Worm (Caenorhabditis elegans) whole organism, L4 larva: ENCODE measurements around the gene flp-2.

ENCODE experiments used
- T20F7.1 ChIP-seq: fragments of 200-800 bp; sonication (Bioruptor generic); optimal IDR thresholded peaks from 2 replicates; lab custom pipeline; 2018; ENCODE audit warnings: mild to moderate bottlenecking, missing genetic modification characterization, missing compliant biosample characterization
- Y48G9A.11 ChIP-seq: fragments of 200-800 bp; sonication (Bioruptor generic); IDR thresholded peaks from 2 replicates; pipeline ENCODE4 v1.3.6; 2022; ENCODE audit warnings: missing genetic modification reagents, missing genetic modification characterization, missing compliant biosample characterization
- Y75B8A.6 ChIP-seq: fragments of 200-800 bp; sonication (Bioruptor generic); IDR thresholded peaks from 2 replicates; pipeline ENCODE4 v1.3.6; 2022; ENCODE audit warnings: missing genetic modification reagents, missing genetic modification characterization, missing compliant biosample characterization
- ZK337.2 ChIP-seq: fragments of 200-800 bp; sonication (Bioruptor generic); IDR thresholded peaks from 2 replicates; pipeline ENCODE4 v1.3.6; 2022; ENCODE audit warnings: missing genetic modification reagents, missing genetic modification characterization, missing compliant biosample characterization
- aha-1 ChIP-seq: fragments of 150-350 bp; peaks from one replicate; lab custom pipeline; 2014; ENCODE audit warnings: missing biosample characterization, missing genetic modification characterization
- arid-1 ChIP-seq: fragments of 200-800 bp; sonication (Bioruptor generic); conservative IDR thresholded peaks from 2 replicates; pipeline ENCODE4 v1.3.6; 2022; ENCODE audit warnings: missing genetic modification reagents, missing genetic modification characterization, missing compliant biosample characterization
- ceh-20 ChIP-seq: fragments of 200-800 bp; sonication (Bioruptor generic); IDR thresholded peaks from 2 replicates; pipeline ENCODE4 v1.3.6; 2022; ENCODE audit warnings: missing genetic modification reagents, missing genetic modification characterization, missing compliant biosample characterization
- ceh-44 ChIP-seq: fragments of 200-800 bp; sonication (Bioruptor generic); IDR thresholded peaks from 2 replicates; pipeline ENCODE4 v1.3.6; 2022; ENCODE audit warnings: missing genetic modification reagents, missing genetic modification characterization, missing compliant biosample characterization
- ceh-62 ChIP-seq: sonication (generic microtip); optimal IDR thresholded peaks from 2 replicates; lab custom pipeline; 2017; ENCODE audit warnings: missing biosample characterization, missing genetic modification characterization
- ces-1 ChIP-seq: fragments of 150-350 bp; sonication (generic microtip); optimal IDR thresholded peaks from 4 replicates; lab custom pipeline; 2014; ENCODE audit warnings: missing biosample characterization, missing genetic modification reagents, missing genetic modification characterization
- cey-2 ChIP-seq: sonication (generic microtip); optimal IDR thresholded peaks from 3 replicates; lab custom pipeline; 2017; ENCODE audit warnings: missing genetic modification characterization, mild to moderate bottlenecking, missing compliant biosample characterization, antibody characterized with exemption, borderline replicate concordance; ENCODE audit not compliant: insufficient read depth
- daf-16 ChIP-seq, 3 experiments: sonication (generic microtip); optimal IDR thresholded peaks; 2 replicates each; lab custom pipeline; 2016 to 2017; ENCODE audit warnings: missing genetic modification characterization in 3 of 3, missing genetic modification reagents in 3 of 3, mild to moderate bottlenecking in 2 of 3, missing compliant biosample characterization in 2 of 3, missing biosample characterization in 1 of 3, moderate library complexity in 1 of 3
- dmd-6 ChIP-seq: fragments of 200-800 bp; sonication (Bioruptor generic); IDR thresholded peaks from 2 replicates; pipeline ENCODE4 v1.3.6; 2022; ENCODE audit warnings: missing genetic modification reagents, missing genetic modification characterization, missing compliant biosample characterization
- egl-43 ChIP-seq: fragments of 200-800 bp; sonication (Bioruptor generic); IDR thresholded peaks from 2 replicates; pipeline ENCODE4 v1.3.6; 2022; ENCODE audit warnings: missing genetic modification reagents, missing genetic modification characterization, missing compliant biosample characterization
- fos-1 ChIP-seq: fragments of 150-350 bp; optimal IDR thresholded peaks from 2 replicates; lab custom pipeline; 2014; ENCODE audit warnings: missing biosample characterization, missing genetic modification characterization
- hmg-1.1 ChIP-seq: fragments of 200-800 bp; sonication (Bioruptor generic); IDR thresholded peaks from 2 replicates; pipeline ENCODE4 v1.3.6; 2022; ENCODE audit warnings: missing genetic modification reagents, missing genetic modification characterization, missing compliant biosample characterization
- lin-13 ChIP-seq: fragments of 150-350 bp; optimal IDR thresholded peaks from 2 replicates; lab custom pipeline; 2014; ENCODE audit warnings: missing biosample characterization, missing genetic modification reagents, missing genetic modification characterization
- mdt-29 ChIP-seq: fragments of 200-800 bp; sonication (Bioruptor generic); IDR thresholded peaks from 2 replicates; pipeline ENCODE4 v1.3.6; 2022; ENCODE audit warnings: missing genetic modification reagents, missing genetic modification characterization, missing compliant biosample characterization
- mes-2 ChIP-seq: sonication (generic microtip); optimal IDR thresholded peaks from 2 replicates; lab custom pipeline; 2016; ENCODE audit warnings: missing genotype, mild to moderate bottlenecking, missing genetic modification characterization, missing compliant biosample characterization; ENCODE audit not compliant: poor library complexity, severe bottlenecking
- mxl-3 ChIP-seq: fragments of 200-800 bp; sonication (Bioruptor generic); optimal IDR thresholded peaks from 2 replicates; lab custom pipeline; 2018; ENCODE audit warnings: mild to moderate bottlenecking, missing genetic modification characterization, missing compliant biosample characterization
- nhr-11 ChIP-seq: fragments of 150-350 bp; optimal IDR thresholded peaks from 2 replicates; lab custom pipeline; 2014; ENCODE audit warnings: missing biosample characterization, missing genetic modification characterization
- nhr-237 ChIP-seq: sonication (generic microtip); optimal IDR thresholded peaks from 2 replicates; lab custom pipeline; 2017; ENCODE audit warnings: missing biosample characterization, missing genetic modification characterization
- nhr-28 ChIP-seq: fragments of 150-350 bp; optimal IDR thresholded peaks from 2 replicates; lab custom pipeline; 2014; ENCODE audit warnings: missing biosample characterization, missing genetic modification characterization
- nhr-48 ChIP-seq: sonication (generic microtip); optimal IDR thresholded peaks from 2 replicates; lab custom pipeline; 2016; ENCODE audit warnings: mild to moderate bottlenecking, missing genetic modification characterization, missing compliant biosample characterization
- pha-4 ChIP-seq, 2 experiments: fragments of 150-350 bp in 1 of 2; fragments of 200-800 bp in 1 of 2; sonication (Bioruptor generic) in 1 of 2; IDR thresholded peaks in 1 of 2; optimal IDR thresholded peaks in 1 of 2; 2 replicates each; pipeline versions ENCODE4 v1.3.6 to Lab custom; 2014 to 2022; ENCODE audit warnings: missing genetic modification characterization in 2 of 2, missing genetic modification reagents in 2 of 2, missing biosample characterization in 1 of 2, missing compliant biosample characterization in 1 of 2
- php-3 ChIP-seq: fragments of 200-800 bp; sonication (Bioruptor generic); IDR thresholded peaks from 2 replicates; pipeline ENCODE4 v1.3.6; 2022; ENCODE audit warnings: missing genetic modification reagents, missing genetic modification characterization, missing compliant biosample characterization
- pqm-1 ChIP-seq: sonication (generic microtip); optimal IDR thresholded peaks from 2 replicates; lab custom pipeline; 2017; ENCODE audit warnings: missing biosample characterization, missing genetic modification characterization
- rbr-2 ChIP-seq: sonication (generic microtip); optimal IDR thresholded peaks from 2 replicates; lab custom pipeline; 2016; ENCODE audit warnings: missing genotype, missing genetic modification characterization, missing compliant biosample characterization
- saeg-2 ChIP-seq: fragments of 200-800 bp; sonication (Bioruptor generic); IDR thresholded peaks from 2 replicates; pipeline ENCODE4 v1.3.6; 2022; ENCODE audit warnings: missing genetic modification reagents, missing genetic modification characterization, missing compliant biosample characterization
- sdz-12 ChIP-seq: fragments of 200-800 bp; sonication (Bioruptor generic); optimal IDR thresholded peaks from 2 replicates; lab custom pipeline; 2018; ENCODE audit warnings: mild to moderate bottlenecking, missing genetic modification characterization, missing compliant biosample characterization
- set-16 ChIP-seq: fragments of 200-800 bp; sonication (Bioruptor generic); IDR thresholded peaks from 2 replicates; pipeline ENCODE4 v1.3.6; 2022; ENCODE audit warnings: missing genetic modification reagents, missing genetic modification characterization, missing compliant biosample characterization
- snpc-1.2 ChIP-seq: fragments of 200-800 bp; sonication (Bioruptor generic); IDR thresholded peaks from 2 replicates; pipeline ENCODE4 v1.3.6; 2022; ENCODE audit warnings: missing genetic modification reagents, missing genetic modification characterization, missing compliant biosample characterization
- spr-3 ChIP-seq: fragments of 200-800 bp; sonication (Bioruptor generic); optimal IDR thresholded peaks from 2 replicates; lab custom pipeline; 2018; ENCODE audit warnings: mild to moderate bottlenecking, missing genetic modification characterization, missing compliant biosample characterization
- tag-97 ChIP-seq: fragments of 200-800 bp; sonication (Bioruptor generic); IDR thresholded peaks from 2 replicates; pipeline ENCODE4 v1.3.6; 2022; ENCODE audit warnings: missing genetic modification characterization, missing compliant biosample characterization
- tra-1 ChIP-seq: fragments of 200-800 bp; sonication (Bioruptor generic); IDR thresholded peaks from 2 replicates; pipeline ENCODE4 v1.3.6; 2022; ENCODE audit warnings: missing genetic modification reagents, missing genetic modification characterization, missing compliant biosample characterization
- unc-130 ChIP-seq: sonication (generic microtip); optimal IDR thresholded peaks from 2 replicates; lab custom pipeline; 2016; ENCODE audit warnings: missing genetic modification reagents, missing genetic modification characterization, missing compliant biosample characterization
- unc-39 ChIP-seq: sonication (generic microtip); optimal IDR thresholded peaks from 2 replicates; lab custom pipeline; 2017; ENCODE audit warnings: missing biosample characterization, missing genetic modification characterization
- unc-62 ChIP-seq, 3 experiments: fragments of 150-350 bp in 1 of 3; sonication (generic microtip); optimal IDR thresholded peaks in 2 of 3; peaks in 1 of 3; 1 replicate in 1 of 3; 2 replicates in 2 of 3; lab custom pipeline; 2014 to 2017; ENCODE audit warnings: missing biosample characterization in 3 of 3, missing genetic modification characterization in 3 of 3, missing genetic modification reagents in 3 of 3, missing genotype in 1 of 3
- zip-11 ChIP-seq: fragments of 200-800 bp; sonication (Bioruptor generic); IDR thresholded peaks from 2 replicates; pipeline ENCODE4 v1.3.6; 2022; ENCODE audit warnings: missing genetic modification characterization, missing compliant biosample characterization
- zip-2 ChIP-seq: fragments of 150-350 bp; optimal IDR thresholded peaks from 2 replicates; lab custom pipeline; 2014; ENCODE audit warnings: missing biosample characterization, missing genetic modification characterization
- ztf-11 ChIP-seq: fragments of 150-350 bp; optimal IDR thresholded peaks from 2 replicates; lab custom pipeline; 2014; ENCODE audit warnings: missing biosample characterization, missing genetic modification characterization
- ztf-7 ChIP-seq: fragments of 150-350 bp; optimal IDR thresholded peaks from 2 replicates; lab custom pipeline; 2014; ENCODE audit warnings: missing biosample characterization, missing genetic modification characterization

The flp-2 gene

DNA sequence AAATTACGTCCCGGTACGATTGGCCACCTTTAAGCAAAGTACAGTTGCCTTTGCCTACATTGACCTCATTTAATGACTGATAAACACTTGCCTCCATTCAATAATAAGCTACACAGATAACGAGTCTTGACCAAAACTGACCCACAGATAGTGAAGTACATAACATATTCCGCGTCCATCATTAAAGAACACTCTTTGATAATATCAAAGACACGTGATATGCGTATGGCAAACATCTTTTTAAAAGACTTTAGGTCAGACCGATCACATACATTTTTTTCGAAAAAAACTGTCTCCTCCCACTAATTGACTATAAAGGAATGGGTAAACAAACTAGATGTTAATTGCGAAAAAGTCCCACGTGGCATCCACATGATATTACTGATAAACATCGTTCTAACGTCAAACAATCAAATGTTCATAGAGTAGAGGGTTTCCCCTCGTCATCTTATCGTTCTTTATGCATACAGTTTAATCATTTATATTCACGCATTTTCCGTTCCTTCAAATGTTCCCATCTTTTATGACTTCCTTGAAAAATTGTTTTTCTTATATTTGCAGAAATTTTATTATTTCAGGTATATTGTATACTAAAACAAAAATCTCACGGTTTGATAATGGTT lies 10.9 kb downstream of the flp-2 start, which contains the start of gene W07E11.1 (continued):
- TF ChIP-seq unc-39 (tag; lab: Kevin White, UChicago) (no peak), php-3 (GFP tag; lab: Robert Waterston, UW) (peak; percentile 84), pha-4 (GFP tag; IDR thresholded peaks at IDR 0.05; lab: Robert Waterston, UW) (no peak), pha-4 (tag; optimal IDR thresholded peaks at IDR 0.05; lab: Kevin White, UChicago) (no peak)
- TF ChIP-seq, all 104 proteins: peak for 27

DNA sequence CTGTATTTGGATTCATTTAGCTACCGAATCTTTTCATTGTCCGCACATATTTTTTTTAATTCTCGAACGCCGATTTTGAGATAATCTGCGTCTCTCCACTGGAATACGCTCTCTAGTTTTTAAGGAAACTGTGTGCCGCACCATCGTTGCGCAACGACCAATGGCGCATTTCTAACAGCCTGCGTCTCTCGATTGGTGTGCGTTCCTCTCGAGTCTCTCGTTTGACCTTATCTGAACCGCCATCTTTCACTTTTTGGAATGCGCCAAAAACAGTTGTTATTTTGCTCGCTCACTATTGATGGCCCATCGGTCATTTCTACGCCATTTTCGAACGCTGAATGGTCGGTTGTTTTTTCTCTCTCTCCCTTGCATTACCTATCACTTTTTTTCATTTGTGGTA lies 11.8 kb downstream of the flp-2 start:
- TF ChIP-seq arid-1 (GFP tag; lab: Robert Waterston, UW) (no peak), tra-1 (GFP tag; lab: Robert Waterston, UW) (no peak), unc-62 (GFP tag; optimal IDR thresholded peaks at IDR 0.05 in 1 of 2; lab: Kevin White, UChicago) (peak in 1 of 2 experiments; percentile 93), unc-62 (tag; optimal IDR thresholded peaks at IDR 0.05; lab: Kevin White, UChicago) (no peak)
- TF ChIP-seq, all 104 proteins: peak for 1

DNA sequence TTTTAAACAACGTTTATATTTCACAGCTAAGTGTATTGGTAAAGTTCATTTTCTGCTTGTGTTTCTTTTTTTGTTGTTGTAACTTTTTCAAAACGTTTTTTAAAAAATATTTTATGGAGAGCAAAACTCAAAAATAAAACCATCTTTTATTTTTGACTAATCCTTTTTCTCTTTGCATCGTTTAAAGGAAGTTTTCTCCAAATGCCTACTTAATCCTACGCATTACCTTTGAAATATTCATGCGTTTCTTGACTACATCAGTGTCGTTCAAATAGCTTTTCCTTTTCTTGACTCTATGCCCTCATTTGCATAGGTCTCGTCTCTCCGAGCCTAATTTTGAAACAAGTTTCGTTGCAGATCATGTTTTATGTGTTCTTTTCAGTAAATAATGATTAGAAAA lies 14.0 kb downstream of the flp-2 start:
- TF ChIP-seq T20F7.1 (GFP tag; lab: Kevin White, UChicago) (no peak), zip-2 (tag; lab: Kevin White, UChicago) (no peak), unc-62 (GFP tag; optimal IDR thresholded peaks at IDR 0.05 in 1 of 2; lab: Kevin White, UChicago) (peak in 1 of 2 experiments; percentile 19), unc-62 (tag; optimal IDR thresholded peaks at IDR 0.05; lab: Kevin White, UChicago) (no peak), pqm-1 (tag; lab: Kevin White, UChicago) (no peak)

DNA sequence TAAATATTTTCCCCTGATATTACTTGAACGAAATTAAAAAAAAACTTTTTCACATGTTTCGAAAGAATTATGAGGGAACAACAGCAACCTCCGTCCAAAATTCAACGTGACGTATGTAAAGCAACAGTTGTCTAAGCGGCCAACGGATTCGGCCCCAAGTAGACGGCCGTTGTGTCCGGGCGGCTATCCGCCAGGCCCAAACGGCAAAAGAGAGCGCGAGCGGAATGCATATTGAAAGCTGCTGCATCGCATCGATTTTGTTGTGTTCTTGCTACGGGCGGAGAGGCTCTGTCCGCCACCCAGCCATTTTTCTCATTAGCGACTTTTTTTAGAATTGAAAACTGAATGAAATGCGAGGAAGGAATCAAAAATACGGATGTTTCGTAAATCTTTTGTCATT lies 15.8 kb downstream of the flp-2 start:
- TF ChIP-seq mxl-3 (GFP tag; lab: Kevin White, UChicago) (no peak), ceh-62 (no peak), dmd-6 (GFP tag; lab: Robert Waterston, UW) (no peak), T20F7.1 (GFP tag; lab: Kevin White, UChicago) (no peak), rbr-2 (tag; lab: Kevin White, UChicago) (peak; percentile 17), Y75B8A.6 (no peak), sdz-12 (GFP tag; lab: Kevin White, UChicago) (no peak), hmg-1.1 (GFP tag; lab: Robert Waterston, UW) (0 out of 2 replicates have a peak, but pooled peaks have one; percentile 19), daf-16 (GFP tag; optimal IDR thresholded peaks at IDR 0.05; lab: Kevin White, UChicago) (no peak), daf-16 (tag; optimal IDR thresholded peaks at IDR 0.05; lab: Kevin White, UChicago) (no peak), nhr-28 (no peak), spr-3 (GFP tag; lab: Kevin White, UChicago) (no peak), ceh-44 (GFP tag; lab: Robert Waterston, UW) (no peak), Y48G9A.11 (GFP tag; lab: Robert Waterston, UW) (no peak), pha-4 (GFP tag; IDR thresholded peaks at IDR 0.05; lab: Robert Waterston, UW) (no peak), pha-4 (tag; optimal IDR thresholded peaks at IDR 0.05; lab: Kevin White, UChicago) (no peak), set-16 (GFP tag; lab: Robert Waterston, UW) (peak; percentile 42), mes-2 (tag; lab: Kevin White, UChicago) (peak; percentile 0), php-3 (GFP tag; lab: Robert Waterston, UW) (no peak), lin-13 (GFP tag; lab: Kevin White, UChicago) (no peak), ztf-11 (tag; lab: Kevin White, UChicago) (no peak), ceh-20 (GFP tag; lab: Robert Waterston, UW) (no peak), nhr-48 (tag; lab: Kevin White, UChicago) (no peak), fos-1 (tag; lab: Kevin White, UChicago) (no peak), ces-1 (no peak), nhr-11 (no peak), ZK337.2 (GFP tag; lab: Robert Waterston, UW) (no peak), aha-1 (tag; lab: Kevin White, UChicago) (peak; percentile 54), snpc-1.2 (GFP tag; lab: Robert Waterston, UW) (no peak), nhr-237 (tag; lab: Kevin White, UChicago) (no peak), saeg-2 (GFP tag; lab: Robert Waterston, UW) (no peak), ztf-7 (tag; lab: Kevin White, UChicago) (no peak), egl-43 (no peak), mdt-29 (no peak), unc-130 (GFP tag; lab: Kevin White, UChicago) (no peak), cey-2 (tag; lab: Kevin White, UChicago) (no peak), zip-11 (GFP tag; lab: Robert Waterston, UW) (no peak), tag-97 (GFP tag; lab: Robert Waterston, UW) (no peak)
